Fruit fly (Drosophila melanogaster) whole organism, embryonic: ENCODE results near the gene CG3337.
A peak's percentile ranks its signal among the peaks of the same experiment; 100 is the strongest.

Experiments
- Atf6 ChIP-seq: fragments of 200-800 bp; sonication (Bioruptor generic); IDR thresholded peaks from 2 replicates; pipeline ENCODE4 v1.3.6; 2022; ENCODE audit warnings: missing biosample characterization, missing genetic modification characterization
- Awh ChIP-seq: fragments of 200-800 bp; sonication (Bioruptor generic); IDR thresholded peaks from 2 replicates; pipeline ENCODE4, ENCODE4 v1.3.6; 2022; ENCODE audit warnings: missing biosample characterization, missing genetic modification characterization
- CG1024 ChIP-seq: fragments of 200-800 bp; sonication (Bioruptor generic); IDR thresholded peaks from 2 replicates; pipeline ENCODE4 v1.3.6; 2022; ENCODE audit warnings: missing biosample characterization, missing genetic modification characterization
- CG10543 ChIP-seq: fragments of 200-800 bp; sonication (Bioruptor generic); optimal IDR thresholded peaks from 3 replicates; lab custom pipeline; 2017; ENCODE audit warnings: missing biosample characterization, mild to moderate bottlenecking, missing genetic modification characterization, moderate library complexity
- CG11695 ChIP-seq: fragments of 200-800 bp; sonication (Bioruptor generic); IDR thresholded peaks from 3 replicates; pipeline ENCODE4 v1.3.6; 2022; ENCODE audit warnings: missing biosample characterization, missing genetic modification characterization
- CG12071 ChIP-seq: fragments of 200-800 bp; sonication (Bioruptor generic); optimal IDR thresholded peaks from 3 replicates; lab custom pipeline; 2018; ENCODE audit warnings: missing biosample characterization, mild to moderate bottlenecking, missing genetic modification characterization
- CG12219 ChIP-seq: fragments of 200-800 bp; sonication (Bioruptor generic); optimal IDR thresholded peaks from 3 replicates; lab custom pipeline; 2018; ENCODE audit warnings: missing biosample characterization, mild to moderate bottlenecking, missing genetic modification characterization
- CG12236 ChIP-seq: fragments of 200-800 bp; sonication (Bioruptor generic); optimal IDR thresholded peaks from 2 replicates; lab custom pipeline; 2016; ENCODE audit warnings: missing biosample characterization, missing genetic modification characterization
- CG12299 ChIP-seq: fragments of 200-800 bp; sonication (Bioruptor generic); optimal IDR thresholded peaks from 2 replicates; lab custom pipeline; 2018; ENCODE audit warnings: missing biosample characterization, mild to moderate bottlenecking, missing genetic modification characterization
- CG14014 ChIP-seq: fragments of 200-800 bp; sonication (Bioruptor generic); IDR thresholded peaks from 2 replicates; pipeline ENCODE4 v1.3.6; 2022; ENCODE audit warnings: missing biosample characterization, missing genetic modification characterization
- CG14710 ChIP-seq: fragments of 200-800 bp; sonication (Bioruptor generic); optimal IDR thresholded peaks from 3 replicates; lab custom pipeline; 2019; ENCODE audit warnings: missing biosample characterization, mild to moderate bottlenecking, missing genetic modification characterization, moderate library complexity
- CG15696 ChIP-seq: fragments of 200-800 bp; sonication (Bioruptor generic); optimal IDR thresholded peaks from 2 replicates; lab custom pipeline; 2019; ENCODE audit warnings: missing biosample characterization, mild to moderate bottlenecking, missing genetic modification characterization, moderate library complexity
- CG17385 ChIP-seq: fragments of 200-800 bp; sonication (Bioruptor generic); optimal IDR thresholded peaks from 3 replicates; lab custom pipeline; 2018; ENCODE audit warnings: missing biosample characterization, mild to moderate bottlenecking, missing genetic modification characterization
- CG31365 ChIP-seq: fragments of 200-800 bp; sonication (Bioruptor generic); optimal IDR thresholded peaks from 2 replicates; lab custom pipeline; 2018; ENCODE audit warnings: missing biosample characterization, mild to moderate bottlenecking, missing genetic modification characterization
- CG3407 ChIP-seq: fragments of 200-800 bp; sonication (Bioruptor generic); optimal IDR thresholded peaks from 2 replicates; lab custom pipeline; 2018; ENCODE audit warnings: missing biosample characterization, mild to moderate bottlenecking, missing genetic modification characterization
- CG34376 ChIP-seq: fragments of 200-800 bp; sonication (Bioruptor generic); optimal IDR thresholded peaks from 2 replicates; lab custom pipeline; 2018; ENCODE audit warnings: missing biosample characterization, mild to moderate bottlenecking, missing genetic modification characterization
- CG34422 ChIP-seq: fragments of 200-800 bp; sonication (Bioruptor generic); IDR thresholded peaks from 3 replicates; pipeline ENCODE4 v1.3.6; 2022; ENCODE audit warnings: missing biosample characterization, missing genetic modification characterization
- CG6254 ChIP-seq: fragments of 200-800 bp; sonication (Bioruptor generic); optimal IDR thresholded peaks from 3 replicates; lab custom pipeline; 2017; ENCODE audit warnings: mild to moderate bottlenecking, missing biosample characterization, missing genetic modification reagents, missing genetic modification characterization
- CG7745 ChIP-seq: fragments of 200-800 bp; sonication (Bioruptor generic); optimal IDR thresholded peaks from 2 replicates; lab custom pipeline; 2018; ENCODE audit warnings: missing biosample characterization, mild to moderate bottlenecking, missing genetic modification characterization, moderate library complexity
- CG8290 ChIP-seq, 3 experiments: fragments of 200-800 bp; sonication (Bioruptor generic); optimal IDR thresholded peaks; 2 replicates each; lab custom pipeline; 2016 to 2019; ENCODE audit warnings: missing biosample characterization in 3 of 3, missing genetic modification characterization in 3 of 3, mild to moderate bottlenecking in 2 of 3, moderate library complexity in 1 of 3
- CG9437 ChIP-seq: fragments of 200-800 bp; sonication (Bioruptor generic); optimal IDR thresholded peaks from 2 replicates; lab custom pipeline; 2018; ENCODE audit warnings: missing biosample characterization, mild to moderate bottlenecking, missing genetic modification characterization
- CrebB ChIP-seq: fragments of 200-800 bp; sonication (Bioruptor generic); optimal IDR thresholded peaks from 3 replicates; lab custom pipeline; 2018; ENCODE audit warnings: missing biosample characterization, mild to moderate bottlenecking, missing genetic modification characterization
- Hand ChIP-seq: fragments of 200-800 bp; sonication (Bioruptor generic); optimal IDR thresholded peaks from 2 replicates; lab custom pipeline; 2017; ENCODE audit warnings: mild to moderate bottlenecking, missing biosample characterization, missing genetic modification reagents, missing genetic modification characterization
- Hey ChIP-seq: fragments of 200-800 bp; sonication (Bioruptor generic); optimal IDR thresholded peaks from 3 replicates; lab custom pipeline; 2018; ENCODE audit warnings: missing biosample characterization, mild to moderate bottlenecking, missing genetic modification characterization
- Mes4 ChIP-seq: fragments of 200-800 bp; sonication (Bioruptor generic); optimal IDR thresholded peaks from 2 replicates; lab custom pipeline; 2016; ENCODE audit warnings: missing biosample characterization, missing genetic modification characterization
- Opbp ChIP-seq: fragments of 200-800 bp; sonication (Bioruptor generic); IDR thresholded peaks from 3 replicates; pipeline ENCODE4 v1.3.6; 2022; ENCODE audit warnings: missing biosample characterization, missing genetic modification characterization; ENCODE audit not compliant: partially characterized antibody
- PHDP ChIP-seq: fragments of 200-800 bp; sonication (Bioruptor generic); optimal IDR thresholded peaks from 3 replicates; lab custom pipeline; 2018; ENCODE audit warnings: missing biosample characterization, mild to moderate bottlenecking, missing genetic modification characterization, moderate library complexity
- Sox100B ChIP-seq: fragments of 200-800 bp; sonication (Bioruptor generic); optimal IDR thresholded peaks from 3 replicates; lab custom pipeline; 2018; ENCODE audit warnings: missing biosample characterization, mild to moderate bottlenecking, missing genetic modification characterization
- Spps ChIP-seq: fragments of 200-800 bp; sonication (Bioruptor generic); optimal IDR thresholded peaks from 2 replicates; lab custom pipeline; 2018; ENCODE audit warnings: missing biosample characterization, mild to moderate bottlenecking, missing genetic modification characterization
- amos ChIP-seq: fragments of 200-800 bp; sonication (Bioruptor generic); IDR thresholded peaks from 2 replicates; pipeline ENCODE4 v1.3.6; 2022; ENCODE audit warnings: missing biosample characterization, missing genetic modification characterization; ENCODE audit not compliant: partially characterized antibody
- chm ChIP-seq: fragments of 200-800 bp; sonication (Bioruptor generic); IDR thresholded peaks from 2 replicates; pipeline ENCODE4 v1.3.6; 2022; ENCODE audit warnings: missing biosample characterization, missing genetic modification characterization
- esg ChIP-seq: fragments of 200-800 bp; sonication (Bioruptor generic); conservative IDR thresholded peaks from 2 replicates; pipeline ENCODE4 v1.3.6; 2022; ENCODE audit warnings: missing biosample characterization, missing genetic modification characterization
- kah ChIP-seq: fragments of 200-800 bp; sonication (Bioruptor generic); optimal IDR thresholded peaks from 2 replicates; lab custom pipeline; 2018; ENCODE audit warnings: missing biosample characterization, mild to moderate bottlenecking, missing genetic modification characterization
- lov ChIP-seq, 2 experiments: fragments of 200-800 bp in 1 of 2; fragments of >200 bp in 1 of 2; sonication (Bioruptor generic) in 1 of 2; IDR thresholded peaks in 1 of 2; optimal IDR thresholded peaks in 1 of 2; 2 replicates in 1 of 2; 3 replicates in 1 of 2; pipeline versions ENCODE4 v1.3.6 to Lab custom; 2017 to 2022; ENCODE audit warnings: missing biosample characterization in 1 of 2, missing genetic modification characterization in 1 of 2
- nau ChIP-seq: fragments of 200-800 bp; sonication (Bioruptor generic); optimal IDR thresholded peaks from 3 replicates; lab custom pipeline; 2017; ENCODE audit warnings: missing biosample characterization, mild to moderate bottlenecking, missing genetic modification characterization, missing genetic modification reagents
- nom ChIP-seq: fragments of 200-800 bp; sonication (Bioruptor generic); optimal IDR thresholded peaks from 2 replicates; lab custom pipeline; 2017; ENCODE audit warnings: missing biosample characterization, missing genetic modification characterization, mild to moderate bottlenecking, moderate library complexity, missing genetic modification reagents
- otp ChIP-seq: fragments of 200-800 bp; sonication (Bioruptor generic); IDR thresholded peaks from 3 replicates; pipeline ENCODE4, ENCODE4 v1.3.6; 2022; ENCODE audit warnings: missing biosample characterization, missing genetic modification characterization
- ranshi ChIP-seq: fragments of 200-800 bp; sonication (Bioruptor generic); IDR thresholded peaks from 2 replicates; pipeline ENCODE4 v1.3.6; 2022; ENCODE audit warnings: missing biosample characterization, missing genetic modification characterization
- sd ChIP-seq: fragments of 200-800 bp; sonication (Bioruptor generic); optimal IDR thresholded peaks from 3 replicates; lab custom pipeline; 2018; ENCODE audit warnings: missing biosample characterization, mild to moderate bottlenecking, missing genetic modification characterization, moderate library complexity
- sens-2 ChIP-seq: fragments of 200-800 bp; sonication (Bioruptor generic); IDR thresholded peaks from 2 replicates; pipeline ENCODE4 v1.3.6; 2022; ENCODE audit warnings: missing biosample characterization, missing genetic modification characterization
- sim ChIP-seq: fragments of 200-800 bp; sonication (Bioruptor generic); IDR thresholded peaks from 2 replicates; pipeline ENCODE4 v1.3.6; 2022; ENCODE audit warnings: missing biosample characterization, missing genetic modification characterization
- trem ChIP-seq: fragments of 200-800 bp; optimal IDR thresholded peaks from 3 replicates; lab custom pipeline; 2019; ENCODE audit warnings: missing biosample characterization, mild to moderate bottlenecking, missing genetic modification characterization, moderate library complexity
- ttk ChIP-seq: fragments of 200-800 bp; sonication (Bioruptor generic); IDR thresholded peaks from 2 replicates; pipeline ENCODE4 v2.1.2; 2022; ENCODE audit warnings: missing biosample characterization, missing genetic modification characterization
- unc-4 ChIP-seq: fragments of 200-800 bp; sonication (Bioruptor generic); IDR thresholded peaks from 2 replicates; pipeline ENCODE4 v1.3.6; 2022; ENCODE audit warnings: missing biosample characterization, missing genetic modification characterization; ENCODE audit not compliant: partially characterized antibody
- vvl ChIP-seq: fragments of 200-800 bp; sonication (Bioruptor generic); IDR thresholded peaks from 2 replicates; pipeline ENCODE4 v1.3.6; 2022; ENCODE audit warnings: missing biosample characterization, missing genetic modification characterization
- zen ChIP-seq: fragments of 200-800 bp; sonication (Bioruptor generic); optimal IDR thresholded peaks from 3 replicates; lab custom pipeline; 2018; ENCODE audit warnings: missing biosample characterization, mild to moderate bottlenecking, missing genetic modification characterization, moderate library complexity

Gene CG3337

dm6 chr3R:21203660-21204499, 19.5 kb downstream of the CG3337 start (continued):
- peak; percentile 53 for TF ChIP-seq Hey
- TF ChIP-seq CG9437 (GFP tag; lab: Kevin White, UChicago): no peak
- TF ChIP-seq Mes4 (GFP tag; lab: Kevin White, UChicago): peak; percentile 9
- TF ChIP-seq CrebB (tag; lab: Kevin White, UChicago): peak; percentile 90
- peak; percentile 12; the same call in 1 of the 2 replicates for TF ChIP-seq amos (GFP tag; lab: Robert Waterston, UW)
- TF ChIP-seq CG10543: peak; percentile 89
- TF ChIP-seq nom (GFP tag; lab: Kevin White, UChicago): peak; percentile 54
- peak; percentile 19 for TF ChIP-seq nau (GFP tag; lab: Kevin White, UChicago)
- TF ChIP-seq unc-4 (GFP tag; lab: Robert Waterston, UW): 0 out of 2 replicates have a peak, but pooled peaks have one; percentile 26
- peak; percentile 84 for TF ChIP-seq chm (GFP tag; lab: Robert Waterston, UW)
- TF ChIP-seq Awh: peak; percentile 91
- no peak for TF ChIP-seq zen (tag; lab: Kevin White, UChicago)
- TF ChIP-seq CG34376: peak; percentile 74
- peak; percentile 69 for TF ChIP-seq CG12219 (GFP tag; lab: Kevin White, UChicago)
- TF ChIP-seq CG7745 (tag; lab: Kevin White, UChicago): peak; percentile 73
- peak; percentile 94 for TF ChIP-seq CG12299 (tag; lab: Kevin White, UChicago)
- TF ChIP-seq esg: no peak
- peak; percentile 39; the same call in 1 of the 2 replicates for TF ChIP-seq CG1024 (GFP tag; lab: Robert Waterston, UW)
- TF ChIP-seq CG12236: peak; percentile 30
- no peak for TF ChIP-seq CG34422 (GFP tag; lab: Robert Waterston, UW)
- peak; percentile 50 for TF ChIP-seq Hand (GFP tag; lab: Kevin White, UChicago)
- TF ChIP-seq sens-2 (GFP tag; lab: Robert Waterston, UW): peak; percentile 40; the same call in 1 of the 2 replicates
- TF ChIP-seq Opbp (GFP tag; lab: Robert Waterston, UW): 0 out of 3 replicates have a peak, but pooled peaks have one; percentile 14
- TF ChIP-seq sd: peak; percentile 94
- peak; percentile 64 for TF ChIP-seq CG6254 (GFP tag; lab: Kevin White, UChicago)
- TF ChIP-seq ranshi (GFP tag; lab: Robert Waterston, UW): peak; percentile 38; the same call in 1 of the 2 replicates
- TF ChIP-seq PHDP (tag; lab: Kevin White, UChicago): peak; percentile 45
- peak; percentile 44 for TF ChIP-seq CG14710 (tag; lab: Kevin White, UChicago)
- 0 out of 3 replicates have a peak, but pooled peaks have one; percentile 48 for TF ChIP-seq CG11695 (GFP tag; lab: Robert Waterston, UW)
- TF ChIP-seq vvl: peak; percentile 61; the same call in 1 of the 2 replicates
- TF ChIP-seq Atf6 (GFP tag; lab: Robert Waterston, UW): peak; percentile 22; the same call in 1 of the 2 replicates
- TF ChIP-seq CG31365 (tag; lab: Kevin White, UChicago): peak; percentile 82
- peak; percentile 74 for TF ChIP-seq sim (GFP tag; lab: Robert Waterston, UW)
- TF ChIP-seq lov (optimal IDR thresholded peaks at IDR 0.05; lab: Kevin White, UChicago): no peak
- 0 out of 3 replicates have a peak, but pooled peaks have one; percentile 72 for TF ChIP-seq lov (GFP tag; IDR thresholded peaks at IDR 0.05; lab: Robert Waterston, UW)
- peak; percentile 22; the same call in 1 of the 2 replicates for TF ChIP-seq ttk (GFP tag; lab: Robert Waterston, UW)
- TF ChIP-seq CG12071 (GFP tag; lab: Kevin White, UChicago): peak; percentile 85
- no peak for TF ChIP-seq CG8290 (GFP tag; optimal IDR thresholded peaks at IDR 0.05; lab: Kevin White, UChicago)
- TF ChIP-seq CG8290 (tag; optimal IDR thresholded peaks at IDR 0.05; lab: Kevin White, UChicago): peak in 1 of 2 experiments; percentile 97
- peak; percentile 79 for TF ChIP-seq kah (GFP tag; lab: Kevin White, UChicago)
- TF ChIP-seq CG15696 (tag; lab: Kevin White, UChicago): peak; percentile 71
- peak; percentile 66 for TF ChIP-seq Spps
- peak; percentile 84 for TF ChIP-seq CG3407 (GFP tag; lab: Kevin White, UChicago)
- TF ChIP-seq trem (tag; lab: Kevin White, UChicago): no peak
- TF ChIP-seq CG14014 (GFP tag; lab: Robert Waterston, UW): peak; percentile 75; the same call in 1 of the 2 replicates
- peak; percentile 32 for TF ChIP-seq Sox100B (GFP tag; lab: Kevin White, UChicago)
- TF ChIP-seq otp: peak; percentile 75; the same call in 2 of the 3 replicates
- TF ChIP-seq CG17385: peak; percentile 90
